Worm (Caenorhabditis elegans) whole organism, early embryonic: Measurements from ENCODE around the gene ceh-93.

Experiments
- F13C5.2 ChIP-seq: sonication (generic microtip); optimal IDR thresholded peaks from 2 replicates; lab custom pipeline; 2017; ENCODE audit warnings: mild to moderate bottlenecking, missing genetic modification characterization, inconsistent platforms, missing compliant biosample characterization
- aly-1 ChIP-seq: sonication (generic microtip); optimal IDR thresholded peaks from 2 replicates; lab custom pipeline; 2016; ENCODE audit warnings: missing genetic modification characterization, missing compliant biosample characterization
- ama-1 ChIP-seq: fragments of 150-350 bp; optimal IDR thresholded peaks from 2 replicates; lab custom pipeline; 2014
- ceh-36 ChIP-seq: sonication (generic microtip); optimal IDR thresholded peaks from 2 replicates; lab custom pipeline; 2016; ENCODE audit warnings: missing genetic modification characterization, inconsistent platforms, missing compliant biosample characterization
- ets-7 ChIP-seq: sonication (generic microtip); optimal IDR thresholded peaks from 2 replicates; lab custom pipeline; 2016; ENCODE audit warnings: missing genotype, missing genetic modification characterization, missing compliant biosample characterization
- flt-1 ChIP-seq: fragments of 200-800 bp; sonication (Bioruptor generic); IDR thresholded peaks from 2 replicates; pipeline ENCODE4 v1.3.6; 2022; ENCODE audit warnings: missing genetic modification characterization, missing compliant biosample characterization
- hmbx-1 ChIP-seq: sonication (generic microtip); optimal IDR thresholded peaks from 2 replicates; lab custom pipeline; 2016; ENCODE audit warnings: mild to moderate bottlenecking, missing genetic modification characterization, missing compliant biosample characterization
- scrt-1 ChIP-seq: fragments of 200-800 bp; sonication (Bioruptor generic); IDR thresholded peaks from 2 replicates; pipeline ENCODE4 v1.3.6; 2022; ENCODE audit warnings: missing genetic modification characterization, missing compliant biosample characterization
- sea-1 ChIP-seq: fragments of 200-800 bp; sonication (Bioruptor generic); conservative IDR thresholded peaks from 2 replicates; pipeline ENCODE4 v1.3.6; 2022; ENCODE audit warnings: missing genetic modification characterization, missing compliant biosample characterization
- tra-4 ChIP-seq: sonication (generic microtip); optimal IDR thresholded peaks from 2 replicates; lab custom pipeline; 2017; ENCODE audit warnings: missing genetic modification characterization, missing compliant biosample characterization

DNA sequence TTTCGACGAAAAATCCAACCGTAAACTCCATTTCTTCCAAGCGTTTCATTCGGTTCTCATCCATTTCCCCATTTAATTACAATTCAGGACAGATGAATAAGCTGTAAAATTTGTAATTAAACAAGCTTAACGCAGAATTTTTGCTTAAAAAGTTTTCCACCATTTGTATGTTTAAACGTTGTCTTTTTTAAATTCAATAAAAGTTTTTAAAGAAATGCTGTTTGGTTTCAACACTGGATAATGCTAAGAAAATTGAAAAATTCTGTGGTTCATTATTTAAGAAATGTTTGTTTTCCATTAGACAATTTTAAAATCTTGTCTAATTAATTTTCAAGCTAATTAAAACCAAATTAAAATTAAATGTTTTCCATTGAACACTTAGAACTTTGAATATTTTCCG, 8.1 kb downstream of the ceh-93 start, which contains the start of gene R04A9.3:
- TF ChIP-seq sea-1 (GFP tag; lab: Robert Waterston, UW) (no peak), tra-4 (no peak), ama-1 (lab: Kevin White, UChicago) (no peak), aly-1 (tag; lab: Kevin White, UChicago) (no peak), hmbx-1 (tag; lab: Kevin White, UChicago) (no peak), ets-7 (tag; lab: Kevin White, UChicago) (no peak), flt-1 (GFP tag; lab: Robert Waterston, UW) (no peak), scrt-1 (GFP tag; lab: Robert Waterston, UW) (no peak), ceh-36 (tag; lab: Kevin White, UChicago) (no peak), F13C5.2 (tag; lab: Kevin White, UChicago) (no peak)
